Fruit fly (Drosophila melanogaster) whole organism, wandering third instar larva: ENCODE measurements around the gene Ets97D.
A peak's percentile ranks its signal among the peaks of the same experiment; 100 is the strongest.

Experiments used
- Abd-B ChIP-seq: fragments of >200 bp; optimal IDR thresholded peaks from 2 replicates; lab custom pipeline; 2017; ENCODE audit warnings: missing biosample characterization, missing genetic modification characterization
- CG32264 ChIP-seq: fragments of 200-800 bp; sonication (Bioruptor generic); optimal IDR thresholded peaks from 2 replicates; lab custom pipeline; 2016; ENCODE audit warnings: missing biosample characterization, missing genetic modification characterization
- Dif ChIP-seq: fragments of 200-275, 200-300 bp; sonication (Bioruptor generic); optimal IDR thresholded peaks from 2 replicates; lab custom pipeline; 2018; ENCODE audit warnings: missing biosample characterization, missing genetic modification characterization; ENCODE audit not compliant: partially characterized antibody
- HLH106 ChIP-seq: fragments of 200-800 bp; optimal IDR thresholded peaks from 3 replicates; lab custom pipeline; 2019; ENCODE audit warnings: missing biosample characterization, mild to moderate bottlenecking, missing genetic modification characterization, moderate library complexity
- Hnf4 ChIP-seq: fragments of 200-800 bp; sonication (Bioruptor generic); optimal IDR thresholded peaks from 2 replicates; lab custom pipeline; 2016; ENCODE audit warnings: missing biosample characterization, mild to moderate bottlenecking, missing genetic modification characterization
- Hr83 ChIP-seq: fragments of 200-300 bp; sonication (Bioruptor generic); optimal IDR thresholded peaks from 2 replicates; lab custom pipeline; 2016; ENCODE audit warnings: missing biosample characterization, mild to moderate bottlenecking, missing genetic modification characterization, moderate library complexity; ENCODE audit not compliant: poor library complexity, severe bottlenecking
- Mio ChIP-seq: sonication (Bioruptor generic); optimal IDR thresholded peaks from 2 replicates; lab custom pipeline; 2016; ENCODE audit warnings: missing biosample characterization, missing genetic modification characterization
- Myc ChIP-seq: fragments of >200 bp; optimal IDR thresholded peaks from 2 replicates; lab custom pipeline; 2017
- Rel ChIP-seq, 2 experiments: fragments of 200-800 bp; sonication (Bioruptor generic) in 1 of 2; optimal IDR thresholded peaks; 2 replicates in 1 of 2; 3 replicates in 1 of 2; lab custom pipeline; 2016 to 2019; ENCODE audit warnings: mild to moderate bottlenecking in 2 of 2, missing biosample characterization in 2 of 2, missing genetic modification characterization in 2 of 2, moderate library complexity in 1 of 2
- Sp1 ChIP-seq: fragments of 200-800 bp; sonication (Bioruptor generic); optimal IDR thresholded peaks from 3 replicates; lab custom pipeline; 2019; ENCODE audit warnings: missing biosample characterization, mild to moderate bottlenecking, missing genetic modification characterization, moderate library complexity
- Vsx2 ChIP-seq: fragments of 200-300, 225-300 bp; sonication (Bioruptor generic); optimal IDR thresholded peaks from 2 replicates; lab custom pipeline; 2018; ENCODE audit warnings: missing biosample characterization, missing genetic modification characterization; ENCODE audit not compliant: partially characterized antibody
- brk ChIP-seq: fragments of 200-800 bp; sonication (Bioruptor generic); optimal IDR thresholded peaks from 2 replicates; lab custom pipeline; 2016; ENCODE audit warnings: missing biosample characterization, mild to moderate bottlenecking, missing genetic modification characterization
- dl ChIP-seq, 2 experiments: fragments of 175-275, 200-275 bp in 1 of 2; fragments of 200-275 bp in 1 of 2; sonication (Bioruptor generic); optimal IDR thresholded peaks; lab custom pipeline; 2018; ENCODE audit warnings: mild to moderate bottlenecking in 2 of 2, missing biosample characterization in 2 of 2, missing genetic modification characterization in 2 of 2, moderate library complexity in 2 of 2; ENCODE audit not compliant: partially characterized antibody in 2 of 2, insufficient read depth in 1 of 2
- dmrt93B ChIP-seq: fragments of 200-800 bp; sonication (Bioruptor generic); optimal IDR thresholded peaks from 2 replicates; lab custom pipeline; 2018; ENCODE audit warnings: missing biosample characterization, mild to moderate bottlenecking, missing genetic modification characterization
- ey ChIP-seq: fragments of 200-800 bp; sonication (Bioruptor generic); optimal IDR thresholded peaks from 2 replicates; lab custom pipeline; 2016; ENCODE audit warnings: missing biosample characterization, missing genetic modification characterization
- fru ChIP-seq: fragments of 200-800 bp; sonication (Bioruptor generic); optimal IDR thresholded peaks from 3 replicates; lab custom pipeline; 2016; ENCODE audit warnings: missing biosample characterization, mild to moderate bottlenecking, missing genetic modification characterization
- h ChIP-seq: fragments of 200-800 bp; sonication (Bioruptor generic); optimal IDR thresholded peaks from 3 replicates; lab custom pipeline; 2016; ENCODE audit warnings: missing biosample characterization, mild to moderate bottlenecking, missing genetic modification characterization
- jim ChIP-seq: fragments of 175-275, 200-325 bp; sonication (Bioruptor generic); optimal IDR thresholded peaks from 2 replicates; lab custom pipeline; 2016; ENCODE audit warnings: missing biosample characterization, mild to moderate bottlenecking, missing genetic modification characterization
- lola ChIP-seq: fragments of >200 bp; optimal IDR thresholded peaks from 2 replicates; lab custom pipeline; 2017; ENCODE audit warnings: missing biosample characterization, missing genetic modification characterization
- pan ChIP-seq: fragments of >200 bp; optimal IDR thresholded peaks from 2 replicates; lab custom pipeline; 2017
- psq ChIP-seq: fragments of 200-800 bp; sonication (Bioruptor generic); optimal IDR thresholded peaks from 3 replicates; lab custom pipeline; 2017; ENCODE audit warnings: missing biosample characterization, mild to moderate bottlenecking, missing genetic modification characterization, moderate library complexity
- sage ChIP-seq: fragments of 200-800 bp; sonication (Bioruptor generic); optimal IDR thresholded peaks from 2 replicates; lab custom pipeline; 2016; ENCODE audit warnings: missing biosample characterization, mild to moderate bottlenecking, missing genetic modification characterization
- sv ChIP-seq: fragments of 200-800 bp; sonication (Bioruptor generic); optimal IDR thresholded peaks from 3 replicates; lab custom pipeline; 2016; ENCODE audit warnings: missing biosample characterization, missing genetic modification characterization
- woc ChIP-seq: sonication (Bioruptor generic); optimal IDR thresholded peaks from 2 replicates; lab custom pipeline; 2016; ENCODE audit warnings: missing biosample characterization, mild to moderate bottlenecking, missing genetic modification characterization

Ets97D gene

DNA sequence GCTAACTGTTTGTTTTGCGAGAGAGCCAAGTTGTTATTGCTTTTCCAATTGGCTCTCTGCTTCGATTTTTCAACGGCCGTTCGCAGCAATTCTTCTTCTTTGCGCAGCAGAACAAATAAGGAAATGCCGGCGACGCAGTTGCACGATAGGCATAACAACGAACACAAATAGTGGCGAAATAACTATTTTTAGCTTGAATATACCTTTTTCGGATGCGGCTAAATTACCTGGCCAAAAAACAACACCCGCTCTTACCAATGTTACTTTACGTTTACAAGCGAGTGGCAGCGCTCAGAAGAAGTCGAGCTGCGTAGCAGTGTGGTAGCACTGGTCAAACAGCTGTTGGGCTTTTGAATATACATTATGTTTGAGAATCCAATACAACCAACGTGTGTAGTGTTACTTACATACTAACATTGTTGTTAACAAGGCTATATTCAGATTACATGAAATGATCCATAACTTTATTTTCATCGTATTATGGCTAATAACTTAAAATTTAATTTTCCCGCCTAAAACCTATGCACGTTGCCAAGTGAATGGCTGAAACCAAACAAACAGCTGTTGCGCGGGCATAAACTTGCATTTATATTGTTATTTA, 49.7 kb downstream of the Ets97D start, which contains the start of the genes Lerp and IntS12:
Gene Lerp (minus strand): TSS at position 283 of the 601 bp plus-strand sequence.
Gene IntS12 (plus strand): TSS at position 529 of the 601 bp plus-strand sequence.
- TF ChIP-seq Myc (peak; percentile 18), fru (peak; percentile 90), Sp1 (GFP tag; lab: Kevin White, UChicago) (no peak), Mio (GFP tag; lab: Kevin White, UChicago) (no peak)

DNA sequence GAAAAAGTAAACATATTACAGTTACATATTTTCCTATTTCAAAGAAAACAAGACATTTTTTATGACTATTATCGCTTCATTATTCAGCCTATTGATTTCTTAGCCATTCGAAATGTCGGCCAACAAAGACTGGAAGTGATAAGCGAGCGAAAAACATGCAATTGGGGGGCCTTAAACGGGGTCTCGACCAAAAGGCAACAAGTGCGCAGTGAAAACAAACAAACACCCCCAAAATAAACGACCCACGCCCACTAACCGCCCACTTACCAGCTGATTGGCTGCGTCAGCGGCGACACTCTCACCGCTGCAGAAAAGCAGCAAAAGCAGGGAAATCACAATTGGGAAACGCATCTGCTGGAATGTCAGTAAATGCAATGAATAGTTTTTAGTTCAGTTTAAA, 50.5 kb downstream of the Ets97D start:
- TF ChIP-seq Hnf4 (GFP tag; lab: Kevin White, UChicago): no peak
- TF ChIP-seq fru: no peak
- peak; percentile 11 for TF ChIP-seq Sp1 (GFP tag; lab: Kevin White, UChicago)
- no peak for TF ChIP-seq Myc
- no peak for TF ChIP-seq sv (GFP tag; lab: Kevin White, UChicago)
- TF ChIP-seq jim (GFP tag; lab: Kevin White, UChicago): no peak
- TF ChIP-seq brk: no peak
- peak; percentile 40 for TF ChIP-seq h (GFP tag; lab: Kevin White, UChicago)
- TF ChIP-seq lola (GFP tag; lab: Kevin White, UChicago): no peak
- no peak for TF ChIP-seq sage
- no peak for TF ChIP-seq HLH106
- TF ChIP-seq dmrt93B (GFP tag; lab: Kevin White, UChicago): no peak
- no peak for TF ChIP-seq Rel (GFP tag; optimal IDR thresholded peaks at IDR 0.05; lab: Kevin White, UChicago)
- TF ChIP-seq Rel (tag; optimal IDR thresholded peaks at IDR 0.05; lab: Kevin White, UChicago): peak; percentile 3
- TF ChIP-seq CG32264 (GFP tag; lab: Kevin White, UChicago): no peak
- TF ChIP-seq pan: no peak
- TF ChIP-seq dl (GFP tag; optimal IDR thresholded peaks at IDR 0.05; lab: Kevin White, UChicago; ENCODE audit: insufficient read depth in 1 of 2, partially characterized antibody in 2 of 2): no peak
- no peak for TF ChIP-seq woc (GFP tag; lab: Kevin White, UChicago)
- no peak for TF ChIP-seq psq
- TF ChIP-seq Vsx2 (GFP tag; lab: Kevin White, UChicago): no peak
- TF ChIP-seq ey (GFP tag; lab: Kevin White, UChicago): no peak
- TF ChIP-seq Hr83 (GFP tag; lab: Kevin White, UChicago): no peak
- TF ChIP-seq Abd-B: no peak
- peak; percentile 27 for TF ChIP-seq Dif (GFP tag; lab: Kevin White, UChicago)
